Fruit fly (Drosophila melanogaster) whole organism, adult: ENCODE measurements around the gene CG8066.

Experiments used
- CG11617 ChIP-seq: fragments of 200-800 bp; sonication (Bioruptor generic); optimal IDR thresholded peaks from 2 replicates; lab custom pipeline; 2017; ENCODE audit warnings: mild to moderate bottlenecking, missing biosample characterization, missing genetic modification reagents, missing genetic modification characterization
- CG14711 ChIP-seq: fragments of 200-800 bp; sonication (Bioruptor generic); optimal IDR thresholded peaks from 2 replicates; lab custom pipeline; 2018; ENCODE audit warnings: missing biosample characterization, mild to moderate bottlenecking, missing genetic modification characterization, moderate library complexity
- bab1 ChIP-seq: fragments of 200-800 bp; sonication (Bioruptor generic); optimal IDR thresholded peaks from 3 replicates; lab custom pipeline; 2019; ENCODE audit warnings: missing biosample characterization, mild to moderate bottlenecking, missing genetic modification characterization, moderate library complexity
- pad ChIP-seq: fragments of 200-800 bp; sonication (Bioruptor generic); optimal IDR thresholded peaks from 3 replicates; lab custom pipeline; 2017; ENCODE audit warnings: missing biosample characterization, missing genetic modification characterization, mild to moderate bottlenecking, moderate library complexity, missing genetic modification reagents

dm6 chr3R:14520749-14521148 is 47.9 kb downstream of the CG8066 start, which contains the start of gene Cyp313a1:
- TF ChIP-seq pad (GFP tag; lab: Kevin White, UChicago) (no peak), CG14711 (tag; lab: Kevin White, UChicago) (no peak), bab1 (GFP tag; lab: Kevin White, UChicago) (no peak), CG11617 (GFP tag; lab: Kevin White, UChicago) (no peak)
